Fruit fly (Drosophila melanogaster): ENCODE measurements around the gene Jasper.

Jasper gene

DNA sequence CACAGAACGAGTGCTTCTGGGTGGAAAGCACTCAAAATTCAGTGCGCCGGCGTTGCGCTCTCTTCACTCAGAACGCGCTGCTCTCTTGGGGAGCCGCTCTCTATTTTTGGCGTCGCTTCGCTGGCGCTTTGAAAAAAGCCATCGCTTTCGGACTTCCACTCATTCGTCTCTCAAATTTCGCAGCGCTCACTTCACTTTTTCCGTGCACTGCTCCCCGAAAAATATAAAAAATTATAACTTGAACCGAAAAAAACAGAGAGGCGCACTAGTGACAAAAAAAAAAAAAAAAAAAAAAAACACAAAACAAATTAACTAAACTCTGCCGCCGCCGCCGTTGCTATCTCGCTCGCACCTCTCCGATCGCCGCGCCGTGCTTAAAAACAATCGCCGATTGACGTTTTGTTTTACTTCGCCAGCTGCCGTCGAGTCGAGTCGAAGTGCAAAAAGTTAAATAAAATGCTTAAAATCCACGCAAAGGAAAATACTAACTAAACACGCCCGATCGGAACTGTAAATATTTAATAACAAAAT, 47.1 kb downstream of the Jasper start:
- no peak for TF ChIP-seq CG31365 (tag; optimal IDR thresholded peaks at IDR 0.05)
- peak; percentile 41; the same call in 1 of the 2 replicates for TF ChIP-seq CG32532 (GFP tag; IDR thresholded peaks at IDR 0.05)
- TF ChIP-seq btn (GFP tag; optimal IDR thresholded peaks at IDR 0.05) = no peak
- no peak for TF ChIP-seq cwo (GFP tag; optimal IDR thresholded peaks at IDR 0.05)
- no peak for TF ChIP-seq sima (GFP tag; optimal IDR thresholded peaks at IDR 0.05)
- TF ChIP-seq org-1 (GFP tag; optimal IDR thresholded peaks at IDR 0.05) = no peak
- TF ChIP-seq br (optimal IDR thresholded peaks at IDR 0.05) = no peak
- TF ChIP-seq schlank (tag; optimal IDR thresholded peaks at IDR 0.05) = no peak
- TF ChIP-seq CG8359 (GFP tag; optimal IDR thresholded peaks at IDR 0.05; ENCODE audit: borderline replicate concordance) = no peak
- no peak for TF ChIP-seq CG7987 (GFP tag; optimal IDR thresholded peaks at IDR 0.05)
- no peak for TF ChIP-seq CG10147 (GFP tag; optimal IDR thresholded peaks at IDR 0.05)
- TF ChIP-seq CG17612 (GFP tag; IDR thresholded peaks at IDR 0.05) = no peak
- no peak for TF ChIP-seq emc (GFP tag; optimal IDR thresholded peaks at IDR 0.05)
- TF ChIP-seq cato (GFP tag; optimal IDR thresholded peaks at IDR 0.05; ENCODE audit: borderline replicate concordance) = no peak
- no peak for TF ChIP-seq jigr1 (GFP tag; IDR thresholded peaks at IDR 0.05)
- TF ChIP-seq dmrt11E (tag; optimal IDR thresholded peaks at IDR 0.05) = no peak
- no peak for TF ChIP-seq ken (GFP tag; IDR thresholded peaks at IDR 0.05)
- TF ChIP-seq CG17361 (GFP tag; IDR thresholded peaks at IDR 0.05) = no peak
- TF ChIP-seq CG11085 (GFP tag; IDR thresholded peaks at IDR 0.05) = no peak
- TF ChIP-seq dm (GFP tag; optimal IDR thresholded peaks at IDR 0.05) = no peak
- TF ChIP-seq Opbp (GFP tag; IDR thresholded peaks at IDR 0.05; ENCODE audit: partially characterized antibody) = peak; percentile 42; the same call in 1 of the 3 replicates
- TF ChIP-seq chinmo (GFP tag; IDR thresholded peaks at IDR 0.05; ENCODE audit: partially characterized antibody) = peak; percentile 95; the same call in 3 of the 4 replicates
- TF ChIP-seq CG15601 (tag; optimal IDR thresholded peaks at IDR 0.05) = no peak
- TF ChIP-seq sug (tag; optimal IDR thresholded peaks at IDR 0.05) = no peak
- no peak for TF ChIP-seq kah (GFP tag; optimal IDR thresholded peaks at IDR 0.05)
- TF ChIP-seq NC2α (GFP tag; optimal IDR thresholded peaks at IDR 0.05) = no peak
- peak; percentile 14 for TF ChIP-seq lbe (GFP tag; optimal IDR thresholded peaks at IDR 0.05)
- TF ChIP-seq crp (GFP tag; optimal IDR thresholded peaks at IDR 0.05) = no peak
- peak; percentile 5 for TF ChIP-seq CG3163 (GFP tag; optimal IDR thresholded peaks at IDR 0.05)
- TF ChIP-seq yki (optimal IDR thresholded peaks at IDR 0.05) = no peak
- TF ChIP-seq CG17568 (GFP tag; optimal IDR thresholded peaks at IDR 0.05) = no peak
- TF ChIP-seq sna (GFP tag; IDR thresholded peaks at IDR 0.05; ENCODE audit: partially characterized antibody) = peak; percentile 72
- no peak for TF ChIP-seq dan (GFP tag; IDR thresholded peaks at IDR 0.05)
- TF ChIP-seq CG11723 (GFP tag; optimal IDR thresholded peaks at IDR 0.05) = no peak
- TF ChIP-seq en (GFP tag; optimal IDR thresholded peaks at IDR 0.05) = no peak
- no peak for TF ChIP-seq CG3995 (GFP tag; optimal IDR thresholded peaks at IDR 0.05)
- TF ChIP-seq Camta (GFP tag; optimal IDR thresholded peaks at IDR 0.05) = no peak
- no peak for TF ChIP-seq CG4617 (GFP tag; optimal IDR thresholded peaks at IDR 0.05; ENCODE audit: borderline replicate concordance)
- no peak for TF ChIP-seq CG10366 (GFP tag; IDR thresholded peaks at IDR 0.05)
- peak; percentile 72; the same call in 1 of the 2 replicates for TF ChIP-seq Bgb (GFP tag; IDR thresholded peaks at IDR 0.05; ENCODE audit: partially characterized antibody)
- TF ChIP-seq z (GFP tag; IDR thresholded peaks at IDR 0.05) = peak; percentile 99
- 0 out of 3 replicates have a peak, but pooled peaks have one; percentile 6 for TF ChIP-seq Dbx (GFP tag; IDR thresholded peaks at IDR 0.05)
- TF ChIP-seq sd (tag; optimal IDR thresholded peaks at IDR 0.05) = no peak
- no peak for TF ChIP-seq hb (GFP tag; IDR thresholded peaks at IDR 0.05; ENCODE audit: partially characterized antibody)
- no peak for TF ChIP-seq CG17912 (GFP tag; optimal IDR thresholded peaks at IDR 0.05)
- TF ChIP-seq exex (tag; optimal IDR thresholded peaks at IDR 0.05) = no peak
- no peak for TF ChIP-seq eyg (GFP tag; optimal IDR thresholded peaks at IDR 0.05)
- TF ChIP-seq vfl (GFP tag; optimal IDR thresholded peaks at IDR 0.05) = no peak
- TF ChIP-seq CG1233 (GFP tag; optimal IDR thresholded peaks at IDR 0.05) = no peak
- no peak for TF ChIP-seq slp2 (GFP tag; optimal IDR thresholded peaks at IDR 0.05)
- no peak for TF ChIP-seq CG13123 (GFP tag; optimal IDR thresholded peaks at IDR 0.05)
